Worm (Caenorhabditis elegans) whole organism, late embryonic: ENCODE data around the gene Y82E9BR.5.

Source experiments
- C08G9.2 ChIP-seq: sonication (generic microtip); optimal IDR thresholded peaks from 2 replicates; lab custom pipeline; 2016; ENCODE audit warnings: mild to moderate bottlenecking, missing genetic modification characterization, moderate library complexity, missing compliant biosample characterization
- C38D4.7 ChIP-seq: fragments of 200-800 bp; sonication (Bioruptor generic); optimal IDR thresholded peaks from 2 replicates; lab custom pipeline; 2018; ENCODE audit warnings: mild to moderate bottlenecking, missing genetic modification characterization, moderate library complexity, missing compliant biosample characterization
- K09A11.1 ChIP-seq: sonication (generic microtip); optimal IDR thresholded peaks from 2 replicates; lab custom pipeline; 2017; ENCODE audit warnings: antibody characterized with exemption, mild to moderate bottlenecking, missing genetic modification characterization, missing compliant biosample characterization; ENCODE audit not compliant: insufficient read depth
- T23F11.4 ChIP-seq: fragments of 200-800 bp; sonication (Bioruptor generic); optimal IDR thresholded peaks from 2 replicates; lab custom pipeline; 2018; ENCODE audit warnings: mild to moderate bottlenecking, missing genetic modification characterization, missing compliant biosample characterization
- Y22D7AL.16 ChIP-seq: sonication (generic microtip); optimal IDR thresholded peaks from 2 replicates; lab custom pipeline; 2016; ENCODE audit warnings: missing genetic modification characterization, missing compliant biosample characterization
- ama-1 ChIP-seq: fragments of 150-350 bp; optimal IDR thresholded peaks from 2 replicates; lab custom pipeline; 2014
- ceh-14 ChIP-seq: sonication (generic microtip); optimal IDR thresholded peaks from 2 replicates; lab custom pipeline; 2016; ENCODE audit warnings: missing genotype, missing genetic modification characterization, missing compliant biosample characterization
- ceh-18 ChIP-seq: sonication (generic microtip); optimal IDR thresholded peaks from 2 replicates; lab custom pipeline; 2016; ENCODE audit warnings: missing genetic modification characterization, missing compliant biosample characterization
- ceh-19 ChIP-seq: fragments of 200-800 bp; sonication (Bioruptor generic); optimal IDR thresholded peaks from 2 replicates; lab custom pipeline; 2018; ENCODE audit warnings: mild to moderate bottlenecking, missing genetic modification characterization, missing compliant biosample characterization
- ceh-2 ChIP-seq: sonication (generic microtip); optimal IDR thresholded peaks from 2 replicates; lab custom pipeline; 2016; ENCODE audit warnings: missing genotype, missing genetic modification characterization, missing compliant biosample characterization
- ceh-22 ChIP-seq: sonication (generic microtip); optimal IDR thresholded peaks from 2 replicates; lab custom pipeline; 2017; ENCODE audit warnings: missing biosample characterization, missing genetic modification characterization
- ceh-24 ChIP-seq: sonication (generic microtip); optimal IDR thresholded peaks from 2 replicates; lab custom pipeline; 2016; ENCODE audit warnings: mild to moderate bottlenecking, missing genetic modification characterization, missing compliant biosample characterization
- ceh-31 ChIP-seq: sonication (generic microtip); optimal IDR thresholded peaks from 2 replicates; lab custom pipeline; 2016; ENCODE audit warnings: missing genetic modification characterization, missing compliant biosample characterization
- ceh-34 ChIP-seq: sonication (generic microtip); optimal IDR thresholded peaks from 2 replicates; lab custom pipeline; 2016; ENCODE audit warnings: mild to moderate bottlenecking, missing genetic modification characterization, missing compliant biosample characterization
- ceh-48 ChIP-seq: sonication (generic microtip); optimal IDR thresholded peaks from 2 replicates; lab custom pipeline; 2016; ENCODE audit warnings: missing genetic modification characterization, inconsistent platforms, missing compliant biosample characterization
- ceh-6 ChIP-seq: fragments of 200-800 bp; sonication (Bioruptor generic); optimal IDR thresholded peaks from 2 replicates; lab custom pipeline; 2018; ENCODE audit warnings: mild to moderate bottlenecking, missing genetic modification characterization, missing compliant biosample characterization
- ceh-9 ChIP-seq: sonication (generic microtip); optimal IDR thresholded peaks from 2 replicates; lab custom pipeline; 2016; ENCODE audit warnings: mild to moderate bottlenecking, missing genetic modification characterization, inconsistent platforms, missing compliant biosample characterization
- che-1 ChIP-seq: sonication (generic microtip); optimal IDR thresholded peaks from 2 replicates; lab custom pipeline; 2016; ENCODE audit warnings: mild to moderate bottlenecking, missing genetic modification characterization, missing compliant biosample characterization
- dmd-4 ChIP-seq: sonication (generic microtip); optimal IDR thresholded peaks from 2 replicates; lab custom pipeline; 2016; ENCODE audit warnings: borderline replicate concordance, missing genetic modification characterization, missing compliant biosample characterization
- elt-2 ChIP-seq: sonication (generic microtip); optimal IDR thresholded peaks from 2 replicates; lab custom pipeline; 2016; ENCODE audit warnings: missing genetic modification reagents, missing genetic modification characterization, missing compliant biosample characterization
- elt-4 ChIP-seq: sonication (generic microtip); optimal IDR thresholded peaks from 2 replicates; lab custom pipeline; 2016; ENCODE audit warnings: missing genetic modification characterization, missing compliant biosample characterization
- ets-4 ChIP-seq: sonication (generic microtip); optimal IDR thresholded peaks from 2 replicates; lab custom pipeline; 2016; ENCODE audit warnings: missing genetic modification characterization, missing compliant biosample characterization
- eyg-1 ChIP-seq: sonication (generic microtip); optimal IDR thresholded peaks from 2 replicates; lab custom pipeline; 2016; ENCODE audit warnings: missing genotype, missing genetic modification characterization, missing compliant biosample characterization
- fax-1 ChIP-seq: sonication (generic microtip); optimal IDR thresholded peaks from 2 replicates; lab custom pipeline; 2016; ENCODE audit warnings: missing genotype, missing genetic modification characterization, missing compliant biosample characterization
- fkh-10 ChIP-seq: fragments of 150-350 bp; optimal IDR thresholded peaks from 2 replicates; lab custom pipeline; 2014; ENCODE audit warnings: missing biosample characterization, missing genetic modification reagents, missing genetic modification characterization
- hlh-30 ChIP-seq: sonication (generic microtip); optimal IDR thresholded peaks from 2 replicates; lab custom pipeline; 2017; ENCODE audit warnings: antibody characterized with exemption, missing genetic modification characterization, missing compliant biosample characterization; ENCODE audit not compliant: insufficient read depth
- hlh-6 ChIP-seq: sonication (generic microtip); optimal IDR thresholded peaks from 2 replicates; lab custom pipeline; 2016; ENCODE audit warnings: missing genotype, missing genetic modification characterization, missing compliant biosample characterization
- hlh-8 ChIP-seq: sonication (generic microtip); optimal IDR thresholded peaks from 2 replicates; lab custom pipeline; 2016; ENCODE audit warnings: missing genotype, missing genetic modification characterization, missing compliant biosample characterization
- lim-6 ChIP-seq: sonication (generic microtip); optimal IDR thresholded peaks from 2 replicates; lab custom pipeline; 2016; ENCODE audit warnings: missing genetic modification characterization, missing compliant biosample characterization
- lin-11 ChIP-seq: fragments of 200-800 bp; sonication (Bioruptor generic); optimal IDR thresholded peaks from 2 replicates; lab custom pipeline; 2018; ENCODE audit warnings: mild to moderate bottlenecking, missing genetic modification characterization, missing compliant biosample characterization
- madf-2 ChIP-seq: sonication (generic microtip); optimal IDR thresholded peaks from 2 replicates; lab custom pipeline; 2017; ENCODE audit warnings: missing genetic modification characterization, missing compliant biosample characterization
- mec-3 ChIP-seq: sonication (generic microtip); optimal IDR thresholded peaks from 2 replicates; lab custom pipeline; 2016; ENCODE audit warnings: borderline replicate concordance, missing genetic modification characterization, missing compliant biosample characterization
- nfya-1 ChIP-seq: sonication (generic microtip); optimal IDR thresholded peaks from 2 replicates; lab custom pipeline; 2017; ENCODE audit warnings: missing genetic modification characterization, mild to moderate bottlenecking, missing compliant biosample characterization, antibody characterized with exemption, moderate library complexity
- nhr-11 ChIP-seq: fragments of 150-350 bp; optimal IDR thresholded peaks from 2 replicates; lab custom pipeline; 2014; ENCODE audit warnings: missing biosample characterization, missing genetic modification characterization
- nhr-232 ChIP-seq: sonication (generic microtip); optimal IDR thresholded peaks from 2 replicates; lab custom pipeline; 2016; ENCODE audit warnings: missing genetic modification characterization, missing compliant biosample characterization
- odd-2 ChIP-seq: sonication (generic microtip); optimal IDR thresholded peaks from 2 replicates; lab custom pipeline; 2017; ENCODE audit warnings: antibody characterized with exemption, mild to moderate bottlenecking, missing genetic modification characterization, missing compliant biosample characterization
- pax-1 ChIP-seq: fragments of 150-350 bp; optimal IDR thresholded peaks from 2 replicates; lab custom pipeline; 2014; ENCODE audit warnings: missing biosample characterization, missing genetic modification characterization
- pha-2 ChIP-seq: sonication (generic microtip); optimal IDR thresholded peaks from 2 replicates; lab custom pipeline; 2017; ENCODE audit warnings: mild to moderate bottlenecking, missing genetic modification characterization, missing compliant biosample characterization
- pha-4 ChIP-seq: fragments of 150-350 bp; optimal IDR thresholded peaks from 2 replicates; lab custom pipeline; 2018; ENCODE audit warnings: missing biosample characterization, missing genetic modification reagents, missing genetic modification characterization
- pqm-1 ChIP-seq: sonication (generic microtip); optimal IDR thresholded peaks from 2 replicates; lab custom pipeline; 2016; ENCODE audit warnings: missing genetic modification characterization, missing compliant biosample characterization
- pros-1 ChIP-seq: fragments of 150-350 bp; optimal IDR thresholded peaks from 2 replicates; lab custom pipeline; 2014; ENCODE audit warnings: missing biosample characterization, missing genetic modification reagents, missing genetic modification characterization
- ref-2 ChIP-seq: sonication (generic microtip); optimal IDR thresholded peaks from 2 replicates; lab custom pipeline; 2016; ENCODE audit warnings: missing genetic modification characterization, missing compliant biosample characterization
- rnt-1 ChIP-seq: sonication (generic microtip); optimal IDR thresholded peaks from 2 replicates; lab custom pipeline; 2016; ENCODE audit warnings: missing genetic modification characterization, missing compliant biosample characterization
- sox-2 ChIP-seq: fragments of 200-800 bp; sonication (Bioruptor generic); IDR thresholded peaks from 2 replicates; pipeline ENCODE4 v1.3.6; 2022; ENCODE audit warnings: missing genetic modification reagents, missing genetic modification characterization, missing compliant biosample characterization
- syd-9 ChIP-seq: sonication (generic microtip); optimal IDR thresholded peaks from 2 replicates; lab custom pipeline; 2016; ENCODE audit warnings: mild to moderate bottlenecking, missing genetic modification characterization, moderate library complexity, missing compliant biosample characterization
- tbx-7 ChIP-seq: sonication (generic microtip); optimal IDR thresholded peaks from 2 replicates; lab custom pipeline; 2016; ENCODE audit warnings: missing genotype, missing genetic modification characterization, missing compliant biosample characterization
- ttx-3 ChIP-seq: sonication (generic microtip); optimal IDR thresholded peaks from 2 replicates; lab custom pipeline; 2016; ENCODE audit warnings: missing genetic modification reagents, missing genetic modification characterization, missing compliant biosample characterization
- unc-42 ChIP-seq: sonication (generic microtip); optimal IDR thresholded peaks from 2 replicates; lab custom pipeline; 2016; ENCODE audit warnings: missing genotype, missing genetic modification characterization, missing compliant biosample characterization
- unc-86 ChIP-seq: sonication (generic microtip); optimal IDR thresholded peaks from 2 replicates; lab custom pipeline; 2016; ENCODE audit warnings: missing genetic modification characterization, missing compliant biosample characterization
- ztf-16 ChIP-seq: sonication (generic microtip); optimal IDR thresholded peaks from 2 replicates; lab custom pipeline; 2017; ENCODE audit warnings: missing genetic modification characterization, missing compliant biosample characterization

Y82E9BR.5 gene

DNA sequence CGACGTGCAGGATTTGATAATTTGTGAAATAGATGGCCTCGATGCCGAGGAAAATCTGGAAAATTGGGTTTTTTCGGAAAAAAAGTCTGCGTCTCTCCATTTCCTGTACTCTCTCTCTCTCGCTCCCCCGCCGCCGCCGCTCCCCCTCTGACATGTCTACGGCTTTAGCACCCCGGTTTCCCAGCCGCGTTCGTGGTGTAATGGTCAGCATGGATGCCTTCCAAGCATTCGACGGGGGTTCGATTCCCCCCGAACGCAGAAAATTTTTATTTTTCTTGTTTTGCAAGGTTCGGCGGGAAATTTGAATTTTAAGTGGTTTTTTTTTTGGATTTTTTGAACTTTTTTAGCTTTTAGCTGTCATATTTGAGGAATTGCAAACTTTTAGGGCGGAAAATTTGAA, 40.1 kb downstream of the Y82E9BR.5 start (continued):
- TF ChIP-seq tbx-7 (tag; lab: Kevin White, UChicago) (no peak), ceh-31 (tag; lab: Kevin White, UChicago) (peak; percentile 57), fax-1 (peak; percentile 17), eyg-1 (tag; lab: Kevin White, UChicago) (no peak), K09A11.1 (tag; lab: Kevin White, UChicago) (no peak), ztf-16 (tag; lab: Kevin White, UChicago) (peak; percentile 47), elt-2 (peak; percentile 63), hlh-8 (tag; lab: Kevin White, UChicago) (no peak), C38D4.7 (GFP tag; lab: Kevin White, UChicago) (peak; percentile 65), Y22D7AL.16 (tag; lab: Kevin White, UChicago) (peak; percentile 71), pax-1 (no peak), ttx-3 (tag; lab: Kevin White, UChicago) (peak; percentile 55), ref-2 (tag; lab: Kevin White, UChicago) (peak; percentile 50), C08G9.2 (tag; lab: Kevin White, UChicago) (peak; percentile 65), rnt-1 (tag; lab: Kevin White, UChicago) (peak; percentile 47), che-1 (peak; percentile 76), ceh-24 (tag; lab: Kevin White, UChicago) (peak; percentile 66), lin-11 (peak; percentile 41), syd-9 (tag; lab: Kevin White, UChicago) (no peak), ceh-6 (peak; percentile 56), madf-2 (tag; lab: Kevin White, UChicago) (peak; percentile 76), ceh-22 (tag; lab: Kevin White, UChicago) (no peak), pros-1 (tag; lab: Kevin White, UChicago) (no peak), fkh-10 (no peak), ceh-19 (peak; percentile 54), ceh-18 (tag; lab: Kevin White, UChicago) (peak; percentile 42), ceh-2 (peak; percentile 10), hlh-6 (tag; lab: Kevin White, UChicago) (peak; percentile 69), unc-42 (peak; percentile 37), hlh-30 (tag; lab: Kevin White, UChicago) (no peak), pha-4 (tag; lab: Kevin White, UChicago) (no peak), ceh-34 (peak; percentile 60), nhr-11 (no peak), mec-3 (no peak), dmd-4 (tag; lab: Kevin White, UChicago) (peak; percentile 45), ceh-48 (tag; lab: Kevin White, UChicago) (peak; percentile 42), T23F11.4 (GFP tag; lab: Kevin White, UChicago) (peak; percentile 9), ama-1 (lab: Kevin White, UChicago) (no peak), elt-4 (tag; lab: Kevin White, UChicago) (no peak), ets-4 (tag; lab: Kevin White, UChicago) (no peak), ceh-9 (tag; lab: Kevin White, UChicago) (peak; percentile 38), ceh-14 (tag; lab: Kevin White, UChicago) (peak; percentile 64)
- TF ChIP-seq, all 69 proteins: peak for 49

DNA sequence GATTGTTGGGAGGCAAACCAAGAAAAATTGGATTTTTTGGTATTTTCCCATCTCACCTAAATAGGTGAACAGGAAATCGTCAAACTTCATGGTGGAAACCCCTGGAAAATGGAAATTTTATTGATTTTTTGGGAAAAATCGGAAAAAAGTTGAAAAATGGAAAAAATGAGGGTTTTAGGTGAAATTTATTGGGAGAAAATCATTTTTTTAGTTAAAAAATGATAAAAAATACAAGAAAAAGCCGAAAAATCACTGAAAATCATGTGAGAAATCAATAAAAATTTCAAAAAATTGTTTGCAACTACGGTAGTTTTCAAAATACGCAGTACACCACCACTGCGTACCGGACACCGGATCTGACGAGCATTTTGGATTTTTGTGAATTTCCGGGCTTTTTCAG, 43.0 kb downstream of the Y82E9BR.5 start, which contains the start of gene lelo-2:
TSS of gene lelo-2 (minus strand) at position 101 of the 400 bp plus-strand sequence.
- TF ChIP-seq elt-2 (no peak), nhr-232 (tag; lab: Kevin White, UChicago) (no peak), ztf-16 (tag; lab: Kevin White, UChicago) (no peak), odd-2 (tag; lab: Kevin White, UChicago) (no peak), mec-3 (no peak), nfya-1 (tag; lab: Kevin White, UChicago) (no peak), ceh-2 (no peak), rnt-1 (tag; lab: Kevin White, UChicago) (no peak), pros-1 (tag; lab: Kevin White, UChicago) (no peak), lin-11 (no peak), sox-2 (no peak), unc-86 (no peak), ceh-31 (tag; lab: Kevin White, UChicago) (no peak), T23F11.4 (GFP tag; lab: Kevin White, UChicago) (no peak), lim-6 (no peak), ets-4 (tag; lab: Kevin White, UChicago) (no peak), pha-2 (no peak), pqm-1 (tag; lab: Kevin White, UChicago) (no peak), ttx-3 (tag; lab: Kevin White, UChicago) (no peak)
